Worm (Caenorhabditis elegans) whole organism, L4 larva: ENCODE data around the gene asps-1.
A peak's percentile ranks its signal among the peaks of the same experiment; 100 is the strongest.

ENCODE experiments used
- D1046.2 ChIP-seq: fragments of 200-800 bp; sonication (Bioruptor generic); IDR thresholded peaks from 2 replicates; pipeline ENCODE4 v1.3.6; 2022; ENCODE audit warnings: missing genetic modification characterization, missing compliant biosample characterization
- F37D6.2 ChIP-seq: sonication (generic microtip); optimal IDR thresholded peaks from 2 replicates; lab custom pipeline; 2016; ENCODE audit warnings: mild to moderate bottlenecking, missing genetic modification characterization, missing compliant biosample characterization
- F44E2.7 ChIP-seq: fragments of 200-800 bp; sonication (Bioruptor generic); IDR thresholded peaks from 2 replicates; pipeline ENCODE4 v2.1.2; 2022; ENCODE audit warnings: missing genetic modification characterization, missing compliant biosample characterization
- F49E8.2 ChIP-seq: sonication (generic microtip); optimal IDR thresholded peaks from 2 replicates; lab custom pipeline; 2016; ENCODE audit warnings: missing compliant biosample characterization, mild to moderate bottlenecking, missing genetic modification characterization, borderline replicate concordance
- T26A8.4 ChIP-seq: fragments of 200-800 bp; sonication (Bioruptor generic); IDR thresholded peaks from 2 replicates; pipeline ENCODE4 v1.3.6; 2022; ENCODE audit warnings: missing genetic modification characterization, missing compliant biosample characterization
- Y5F2A.4 ChIP-seq: fragments of 200-800 bp; sonication (Bioruptor generic); optimal IDR thresholded peaks from 2 replicates; lab custom pipeline; 2018; ENCODE audit warnings: mild to moderate bottlenecking, missing genetic modification characterization, missing compliant biosample characterization
- Y75B8A.6 ChIP-seq: fragments of 200-800 bp; sonication (Bioruptor generic); IDR thresholded peaks from 2 replicates; pipeline ENCODE4 v1.3.6; 2022; ENCODE audit warnings: missing genetic modification reagents, missing genetic modification characterization, missing compliant biosample characterization
- ZK546.5 ChIP-seq, 2 experiments: sonication (generic microtip); optimal IDR thresholded peaks; 2 replicates each; lab custom pipeline; 2017; ENCODE audit warnings: missing biosample characterization in 2 of 2, missing genetic modification characterization in 2 of 2
- aha-1 ChIP-seq: fragments of 150-350 bp; peaks from one replicate; lab custom pipeline; 2014; ENCODE audit warnings: missing biosample characterization, missing genetic modification characterization
- aly-2 ChIP-seq: sonication (generic microtip); optimal IDR thresholded peaks from 2 replicates; lab custom pipeline; 2018; ENCODE audit warnings: missing biosample characterization, missing genetic modification characterization
- ceh-32 ChIP-seq: sonication (generic microtip); optimal IDR thresholded peaks from 2 replicates; lab custom pipeline; 2016; ENCODE audit warnings: mild to moderate bottlenecking, missing genetic modification characterization, missing compliant biosample characterization; ENCODE audit not compliant: poor library complexity
- ces-1 ChIP-seq: fragments of 150-350 bp; sonication (generic microtip); optimal IDR thresholded peaks from 4 replicates; lab custom pipeline; 2014; ENCODE audit warnings: missing biosample characterization, missing genetic modification reagents, missing genetic modification characterization
- ctbp-1 ChIP-seq: fragments of 200-800 bp; sonication (Bioruptor generic); IDR thresholded peaks from 2 replicates; pipeline ENCODE4 v1.3.6; 2022; ENCODE audit warnings: missing genetic modification reagents, missing genetic modification characterization, missing compliant biosample characterization
- daf-16 ChIP-seq, 3 experiments: sonication (generic microtip); optimal IDR thresholded peaks; 2 replicates each; lab custom pipeline; 2016 to 2017; ENCODE audit warnings: missing genetic modification characterization in 3 of 3, missing genetic modification reagents in 3 of 3, mild to moderate bottlenecking in 2 of 3, missing compliant biosample characterization in 2 of 3, missing biosample characterization in 1 of 3, moderate library complexity in 1 of 3
- dpl-1 ChIP-seq: fragments of 150-350 bp; optimal IDR thresholded peaks from 2 replicates; lab custom pipeline; 2014; ENCODE audit warnings: missing biosample characterization, missing genetic modification reagents, missing genetic modification characterization
- dve-1 ChIP-seq: sonication (generic microtip); optimal IDR thresholded peaks from 2 replicates; lab custom pipeline; 2017; ENCODE audit warnings: antibody characterized with exemption, mild to moderate bottlenecking, missing genetic modification characterization, missing compliant biosample characterization; ENCODE audit not compliant: insufficient read depth
- egl-27 ChIP-seq: sonication (generic microtip); optimal IDR thresholded peaks from 3 replicates; lab custom pipeline; 2017; ENCODE audit warnings: missing biosample characterization, missing genetic modification reagents, missing genetic modification characterization
- fkh-10 ChIP-seq: fragments of 150-350 bp; optimal IDR thresholded peaks from 2 replicates; lab custom pipeline; 2014; ENCODE audit warnings: missing biosample characterization, missing genetic modification reagents, missing genetic modification characterization
- hif-1 ChIP-seq, 2 experiments: sonication (generic microtip); optimal IDR thresholded peaks; 2 replicates each; lab custom pipeline; 2016 to 2017; ENCODE audit warnings: missing compliant biosample characterization in 2 of 2, missing genetic modification characterization in 2 of 2, missing genetic modification reagents in 2 of 2, missing genotype in 2 of 2, mild to moderate bottlenecking in 1 of 2
- hmg-1.1 ChIP-seq: fragments of 200-800 bp; sonication (Bioruptor generic); IDR thresholded peaks from 2 replicates; pipeline ENCODE4 v1.3.6; 2022; ENCODE audit warnings: missing genetic modification reagents, missing genetic modification characterization, missing compliant biosample characterization
- lin-1 ChIP-seq: fragments of 200-800 bp; sonication (Bioruptor generic); IDR thresholded peaks from 2 replicates; pipeline ENCODE4 v1.3.6; 2022; ENCODE audit warnings: missing genetic modification reagents, missing genetic modification characterization, missing compliant biosample characterization
- lin-38 ChIP-seq: fragments of 200-800 bp; sonication (Bioruptor generic); IDR thresholded peaks from 2 replicates; pipeline ENCODE4 v1.3.6; 2022; ENCODE audit warnings: missing genetic modification reagents, missing genetic modification characterization, missing compliant biosample characterization
- lsy-2 ChIP-seq, 2 experiments: fragments of 150-350 bp in 1 of 2; sonication (generic microtip) in 1 of 2; optimal IDR thresholded peaks; 2 replicates each; lab custom pipeline; 2014 to 2017; ENCODE audit warnings: missing biosample characterization in 2 of 2, missing genetic modification characterization in 2 of 2
- madf-5 ChIP-seq, 2 experiments: fragments of 200-800 bp; sonication (Bioruptor generic); IDR thresholded peaks; 2 replicates each; pipeline ENCODE4 v1.3.6; 2022; ENCODE audit warnings: missing compliant biosample characterization in 2 of 2, missing genetic modification characterization in 2 of 2
- mdl-1 ChIP-seq, 2 experiments: fragments of 150-350 bp in 1 of 2; sonication (generic microtip) in 1 of 2; optimal IDR thresholded peaks; 2 replicates each; lab custom pipeline; 2014 to 2017; ENCODE audit warnings: missing biosample characterization in 2 of 2, missing genetic modification characterization in 2 of 2
- mes-2 ChIP-seq: sonication (generic microtip); optimal IDR thresholded peaks from 2 replicates; lab custom pipeline; 2016; ENCODE audit warnings: missing genotype, mild to moderate bottlenecking, missing genetic modification characterization, missing compliant biosample characterization; ENCODE audit not compliant: poor library complexity, severe bottlenecking
- mxl-3 ChIP-seq: fragments of 200-800 bp; sonication (Bioruptor generic); optimal IDR thresholded peaks from 2 replicates; lab custom pipeline; 2018; ENCODE audit warnings: mild to moderate bottlenecking, missing genetic modification characterization, missing compliant biosample characterization
- nhr-11 ChIP-seq: fragments of 150-350 bp; optimal IDR thresholded peaks from 2 replicates; lab custom pipeline; 2014; ENCODE audit warnings: missing biosample characterization, missing genetic modification characterization
- nhr-25 ChIP-seq: sonication (generic microtip); optimal IDR thresholded peaks from 2 replicates; lab custom pipeline; 2017; ENCODE audit warnings: missing genetic modification characterization, mild to moderate bottlenecking, missing compliant biosample characterization, antibody characterized with exemption, moderate library complexity, borderline replicate concordance; ENCODE audit not compliant: insufficient read depth
- nhr-42 ChIP-seq: fragments of 200-800 bp; sonication (Bioruptor generic); IDR thresholded peaks from 2 replicates; pipeline ENCODE4 v1.3.6; 2022; ENCODE audit warnings: missing genetic modification characterization, missing compliant biosample characterization
- nhr-6 ChIP-seq: fragments of 150-350 bp; optimal IDR thresholded peaks from 2 replicates; lab custom pipeline; 2014; ENCODE audit warnings: missing biosample characterization, missing genetic modification characterization
- pqm-1 ChIP-seq: sonication (generic microtip); optimal IDR thresholded peaks from 2 replicates; lab custom pipeline; 2017; ENCODE audit warnings: missing biosample characterization, missing genetic modification characterization
- sdz-12 ChIP-seq: fragments of 200-800 bp; sonication (Bioruptor generic); optimal IDR thresholded peaks from 2 replicates; lab custom pipeline; 2018; ENCODE audit warnings: mild to moderate bottlenecking, missing genetic modification characterization, missing compliant biosample characterization
- unc-62 ChIP-seq, 3 experiments: fragments of 150-350 bp in 1 of 3; sonication (generic microtip); optimal IDR thresholded peaks in 2 of 3; peaks in 1 of 3; 1 replicate in 1 of 3; 2 replicates in 2 of 3; lab custom pipeline; 2014 to 2017; ENCODE audit warnings: missing biosample characterization in 3 of 3, missing genetic modification characterization in 3 of 3, missing genetic modification reagents in 3 of 3, missing genotype in 1 of 3
- vab-7 ChIP-seq: fragments of 200-800 bp; sonication (Bioruptor generic); IDR thresholded peaks from 2 replicates; pipeline ENCODE4 v1.3.6; 2022; ENCODE audit warnings: missing genetic modification reagents, missing genetic modification characterization, missing compliant biosample characterization
- zag-1 ChIP-seq: fragments of 150-350 bp; optimal IDR thresholded peaks from 2 replicates; lab custom pipeline; 2014; ENCODE audit warnings: missing biosample characterization, missing genetic modification characterization
- zfp-2 ChIP-seq: sonication (generic microtip); optimal IDR thresholded peaks from 2 replicates; lab custom pipeline; 2016; ENCODE audit warnings: mild to moderate bottlenecking, missing genetic modification characterization, missing compliant biosample characterization

The asps-1 gene

ce11 chrV:10352928-10353427 is 35.8 kb upstream of the asps-1 start, which contains the start of gene nol-56 (continued):
- TF ChIP-seq ZK546.5 (tag; optimal IDR thresholded peaks at IDR 0.05; lab: Kevin White, UChicago) (peak in 1 of 2 experiments; percentile 24), sdz-12 (GFP tag; lab: Kevin White, UChicago) (no peak), F37D6.2 (tag; lab: Kevin White, UChicago) (peak; percentile 47), dpl-1 (peak; percentile 89), aly-2 (no peak), lin-1 (GFP tag; lab: Robert Waterston, UW) (no peak), nhr-6 (peak; percentile 62), pqm-1 (tag; lab: Kevin White, UChicago) (no peak), nhr-42 (0 out of 2 replicates have a peak, but pooled peaks have one; percentile 8), aha-1 (tag; lab: Kevin White, UChicago) (no peak), D1046.2 (GFP tag; lab: Robert Waterston, UW) (no peak), nhr-11 (tag; lab: Kevin White, UChicago) (peak; percentile 62), T26A8.4 (GFP tag; lab: Robert Waterston, UW) (no peak)

ce11 chrV:10350054-10350453 is 32.9 kb upstream of the asps-1 start, which contains the start of gene K07C5.9:
Gene K07C5.9 (minus strand): TSS chrV:10350154.
- 0 out of 2 replicates have a peak, but pooled peaks have one; percentile 10 for TF ChIP-seq lin-38 (GFP tag; lab: Robert Waterston, UW)
- TF ChIP-seq mxl-3 = no peak
- no peak for TF ChIP-seq hmg-1.1 (GFP tag; lab: Robert Waterston, UW)
- no peak for TF ChIP-seq zfp-2 (tag; lab: Kevin White, UChicago)
- TF ChIP-seq hif-1 (tag; optimal IDR thresholded peaks at IDR 0.05; lab: Kevin White, UChicago) = no peak
- TF ChIP-seq daf-16 (GFP tag; optimal IDR thresholded peaks at IDR 0.05; lab: Kevin White, UChicago) = no peak
- peak; percentile 25 for TF ChIP-seq daf-16 (tag; optimal IDR thresholded peaks at IDR 0.05; lab: Kevin White, UChicago)
- no peak for TF ChIP-seq unc-62 (GFP tag; optimal IDR thresholded peaks at IDR 0.05 in 1 of 2; lab: Kevin White, UChicago)
- no peak for TF ChIP-seq unc-62 (tag; optimal IDR thresholded peaks at IDR 0.05; lab: Kevin White, UChicago)
- TF ChIP-seq lsy-2 (tag; optimal IDR thresholded peaks at IDR 0.05; lab: Kevin White, UChicago) = no peak
- TF ChIP-seq fkh-10 (GFP tag; lab: Kevin White, UChicago) = no peak
- TF ChIP-seq Y75B8A.6 (GFP tag; lab: Robert Waterston, UW) = no peak
- no peak for TF ChIP-seq egl-27 (tag; lab: Kevin White, UChicago)
- TF ChIP-seq dve-1 (tag; lab: Kevin White, UChicago) = no peak
- no peak for TF ChIP-seq mdl-1 (tag; optimal IDR thresholded peaks at IDR 0.05; lab: Kevin White, UChicago)
- no peak for TF ChIP-seq madf-5 (GFP tag; IDR thresholded peaks at IDR 0.05; lab: Robert Waterston, UW)
- TF ChIP-seq F44E2.7 (GFP tag; lab: Robert Waterston, UW) = no peak
- no peak for TF ChIP-seq Y5F2A.4 (GFP tag; lab: Kevin White, UChicago)
- no peak for TF ChIP-seq ceh-32 (tag; lab: Kevin White, UChicago)
- no peak for TF ChIP-seq ctbp-1 (GFP tag; lab: Robert Waterston, UW)
- no peak for TF ChIP-seq D1046.2 (GFP tag; lab: Robert Waterston, UW)
- no peak for TF ChIP-seq F49E8.2
- peak; percentile 8 for TF ChIP-seq mes-2 (tag; lab: Kevin White, UChicago)
- TF ChIP-seq nhr-25 (tag; lab: Kevin White, UChicago) = no peak

ce11 chrV:10342904-10343303 is 25.7 kb upstream of the asps-1 start, which contains the start of gene K07C5.3:
Gene K07C5.3 (plus strand): TSS chrV:10343032.
- TF ChIP-seq vab-7 (GFP tag; lab: Robert Waterston, UW) = peak; percentile 12; the same call in 1 of the 2 replicates
- TF ChIP-seq ces-1 (GFP tag; lab: Kevin White, UChicago) = no peak
- TF ChIP-seq zag-1 (tag; lab: Kevin White, UChicago) = no peak
- TF ChIP-seq lin-38 (GFP tag; lab: Robert Waterston, UW) = peak; percentile 27; the same call in 1 of the 2 replicates
